Fruit fly (Drosophila melanogaster): ENCODE results near the gene Wnk.

Wnk gene

DNA sequence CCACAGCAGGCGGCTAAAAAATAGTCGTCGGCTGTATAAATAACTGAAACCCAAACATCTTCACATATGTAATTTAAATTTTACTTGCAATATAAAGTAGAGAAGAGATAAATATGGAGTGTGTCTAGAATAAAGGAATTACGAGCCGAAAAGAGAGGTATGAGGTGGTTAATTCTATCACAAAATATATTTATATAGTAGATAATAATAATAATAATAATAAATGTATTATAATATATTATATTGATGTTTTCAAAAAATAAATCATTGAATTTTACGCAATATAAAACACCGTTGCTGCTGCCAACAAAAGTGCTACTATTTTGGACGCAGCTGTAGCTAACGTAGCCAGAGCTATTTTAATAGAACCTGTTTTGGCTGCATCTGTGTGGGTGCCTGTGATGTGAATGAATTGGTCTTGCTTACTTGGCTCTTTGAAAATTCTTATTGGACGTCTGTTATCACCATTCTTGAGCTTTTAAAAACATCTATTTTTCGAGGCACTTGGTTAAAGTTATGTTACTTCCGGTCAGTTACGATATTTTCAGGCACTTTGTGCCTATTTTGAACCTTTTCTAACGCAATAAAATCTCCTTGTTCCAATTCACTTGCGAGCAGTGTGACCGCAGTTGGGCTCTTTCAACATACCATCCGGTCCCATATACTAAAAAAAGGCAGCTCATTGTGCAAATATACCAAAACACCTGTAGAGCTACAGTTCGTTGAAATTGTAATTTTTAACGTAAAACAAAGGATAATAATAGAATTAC, 57.7 kb downstream of the Wnk start, which contains the start of gene Hr78 (continued):
- TF ChIP-seq scrt (GFP tag; optimal IDR thresholded peaks at IDR 0.05) = peak; percentile 91
- no peak for TF ChIP-seq chif (GFP tag; optimal IDR thresholded peaks at IDR 0.05)
- TF ChIP-seq Neu2 (GFP tag; optimal IDR thresholded peaks at IDR 0.05; ENCODE audit: borderline replicate concordance) = no peak
- peak; percentile 54 for TF ChIP-seq CG18011 (GFP tag; optimal IDR thresholded peaks at IDR 0.05)
- TF ChIP-seq CG6175 (GFP tag; IDR thresholded peaks at IDR 0.05) = no peak
- TF ChIP-seq CG5180 (GFP tag; optimal IDR thresholded peaks at IDR 0.05) = peak; percentile 65
- TF ChIP-seq CG13296 (GFP tag; optimal IDR thresholded peaks at IDR 0.05) = peak; percentile 92
- TF ChIP-seq eyg (GFP tag; optimal IDR thresholded peaks at IDR 0.05) = no peak
- TF ChIP-seq CG1233 (GFP tag; optimal IDR thresholded peaks at IDR 0.05) = peak; percentile 84
- no peak for TF ChIP-seq NC2β (GFP tag; optimal IDR thresholded peaks at IDR 0.05)
- no peak for TF ChIP-seq Kr (GFP tag; optimal IDR thresholded peaks at IDR 0.05)
- TF ChIP-seq CG14050 (GFP tag; IDR thresholded peaks at IDR 0.05) = peak; percentile 33; the same call in 1 of the 3 replicates
- no peak; the same call in 1 of the 2 replicates for TF ChIP-seq CG11247 (GFP tag; IDR thresholded peaks at IDR 0.05)
- TF ChIP-seq CG1024 (GFP tag; IDR thresholded peaks at IDR 0.05) = peak; percentile 38; the same call in 1 of the 2 replicates
- TF ChIP-seq jigr1 (GFP tag; IDR thresholded peaks at IDR 0.05) = no peak
- TF ChIP-seq Rx (GFP tag; IDR thresholded peaks at IDR 0.05) = peak; percentile 59
- TF ChIP-seq ftz-f1 (GFP tag; optimal IDR thresholded peaks at IDR 0.05) = peak; percentile 50
- TF ChIP-seq sna (GFP tag; IDR thresholded peaks at IDR 0.05; ENCODE audit: partially characterized antibody) = peak; percentile 29; the same call in 1 of the 2 replicates
- peak; percentile 14 for TF ChIP-seq CG31388 (GFP tag; optimal IDR thresholded peaks at IDR 0.05)
- TF ChIP-seq CG11456 (GFP tag; IDR thresholded peaks at IDR 0.05) = peak; percentile 62; the same call in 1 of the 3 replicates
- TF ChIP-seq chn (GFP tag; optimal IDR thresholded peaks at IDR 0.05) = no peak
- TF ChIP-seq so (GFP tag; IDR thresholded peaks at IDR 0.05) = 0 out of 3 replicates have a peak, but pooled peaks have one; percentile 54
- TF ChIP-seq sens (GFP tag) = peak; percentile 88
- TF ChIP-seq Gsc (GFP tag; IDR thresholded peaks at IDR 0.05) = no peak
- peak; percentile 40; the same call in 1 of the 2 replicates for TF ChIP-seq CG3847 (GFP tag; IDR thresholded peaks at IDR 0.05)
- no peak for TF ChIP-seq crc (GFP tag; optimal IDR thresholded peaks at IDR 0.05)
- peak; percentile 70 for TF ChIP-seq croc (GFP tag; conservative IDR thresholded peaks at IDR 0.05)
- peak; percentile 45 for TF ChIP-seq CG31224 (GFP tag; IDR thresholded peaks at IDR 0.05)
- peak; percentile 81 for TF ChIP-seq Drgx (GFP tag; IDR thresholded peaks at IDR 0.05)
- TF ChIP-seq Elba2 (GFP tag; optimal IDR thresholded peaks at IDR 0.05) = peak; percentile 85
- peak; percentile 60 for TF ChIP-seq Sin3A (optimal IDR thresholded peaks at IDR 0.05)
- peak; percentile 43 for TF ChIP-seq CG10654 (GFP tag; optimal IDR thresholded peaks at IDR 0.05)
- TF ChIP-seq zfh1 (GFP tag; IDR thresholded peaks at IDR 0.05) = peak; percentile 71
- TF ChIP-seq CG15696 (tag; optimal IDR thresholded peaks at IDR 0.05) = peak; percentile 62
- peak; percentile 74 for TF ChIP-seq Nf-YC (tag; optimal IDR thresholded peaks at IDR 0.05)
- TF ChIP-seq Lim3 (GFP tag; IDR thresholded peaks at IDR 0.05) = peak; percentile 28; the same call in 1 of the 2 replicates
- TF ChIP-seq CG6813 (GFP tag; optimal IDR thresholded peaks at IDR 0.05) = peak; percentile 85
- TF ChIP-seq MTF-1 (GFP tag; optimal IDR thresholded peaks at IDR 0.05; ENCODE audit: borderline replicate concordance) = no peak
- TF ChIP-seq Hr51 (GFP tag; optimal IDR thresholded peaks at IDR 0.05) = peak in 1 of 2 experiments; percentile 92
- TF ChIP-seq CG15514 (GFP tag; optimal IDR thresholded peaks at IDR 0.05) = peak; percentile 52
- TF ChIP-seq B-H2 (GFP tag; optimal IDR thresholded peaks at IDR 0.05) = peak; percentile 68
- peak; percentile 52 for TF ChIP-seq CG7987 (GFP tag; optimal IDR thresholded peaks at IDR 0.05)
- no peak for TF ChIP-seq jumu (GFP tag; optimal IDR thresholded peaks at IDR 0.05)
- peak; percentile 41 for TF ChIP-seq CG4820 (GFP tag; optimal IDR thresholded peaks at IDR 0.05)
- peak; percentile 76 for TF ChIP-seq CG17568 (GFP tag; optimal IDR thresholded peaks at IDR 0.05)
- peak; percentile 72 for TF ChIP-seq Rfx (GFP tag; IDR thresholded peaks at IDR 0.05)
- TF ChIP-seq CG17829 (tag; optimal IDR thresholded peaks at IDR 0.05) = peak; percentile 88
- no peak for TF ChIP-seq dimm (GFP tag; IDR thresholded peaks at IDR 0.05)
- TF ChIP-seq trem (tag; optimal IDR thresholded peaks at IDR 0.05) = peak; percentile 78
